Fruit fly (Drosophila melanogaster): Measurements from ENCODE around the gene Ncc69.

Gene Ncc69

dm6 chr3L:12336339-12336738 lies 54.9 kb downstream of the Ncc69 start, which contains the start of gene CG10418 (continued):
- no peak for TF ChIP-seq insv (GFP tag; optimal IDR thresholded peaks at IDR 0.05)
- TF ChIP-seq tup (GFP tag; optimal IDR thresholded peaks at IDR 0.05) = no peak
- no peak for TF ChIP-seq CG1529 (GFP tag; optimal IDR thresholded peaks at IDR 0.05)
- TF ChIP-seq E2f1 (GFP tag; IDR thresholded peaks at IDR 0.05) = peak; percentile 41; the same call in 1 of the 2 replicates
- peak; percentile 12 for TF ChIP-seq pum (GFP tag; optimal IDR thresholded peaks at IDR 0.05)
- TF ChIP-seq danr (GFP tag; IDR thresholded peaks at IDR 0.05) = no peak
- peak; percentile 48 for TF ChIP-seq CG32772 (GFP tag; IDR thresholded peaks at IDR 0.05)
- TF ChIP-seq D (optimal IDR thresholded peaks at IDR 0.05) = no peak
- no peak for TF ChIP-seq D (GFP tag; optimal IDR thresholded peaks at IDR 0.05)
- TF ChIP-seq CG9215 (GFP tag; IDR thresholded peaks at IDR 0.05) = peak; percentile 36; the same call in 1 of the 2 replicates
- TF ChIP-seq oc (tag; optimal IDR thresholded peaks at IDR 0.05) = no peak
- TF ChIP-seq CG7271 (tag; optimal IDR thresholded peaks at IDR 0.05) = no peak
- peak; percentile 50 for TF ChIP-seq zen (tag; optimal IDR thresholded peaks at IDR 0.05)
- TF ChIP-seq bbx (GFP tag; IDR thresholded peaks at IDR 0.05; ENCODE audit: partially characterized antibody) = peak; percentile 62; the same call in 1 of the 2 replicates
- TF ChIP-seq dm (GFP tag; optimal IDR thresholded peaks at IDR 0.05) = peak; percentile 51
- TF ChIP-seq CG12155 (GFP tag; optimal IDR thresholded peaks at IDR 0.05) = peak; percentile 43
- no peak for TF ChIP-seq Usf (GFP tag; optimal IDR thresholded peaks at IDR 0.05)
- TF ChIP-seq Trl (optimal IDR thresholded peaks at IDR 0.05) = no peak
- no peak for TF ChIP-seq Trl (GFP tag; optimal IDR thresholded peaks at IDR 0.05)
- no peak for TF ChIP-seq CG13894 (tag; optimal IDR thresholded peaks at IDR 0.05)
- TF ChIP-seq TFAM (GFP tag; optimal IDR thresholded peaks at IDR 0.05) = no peak
- no peak for TF ChIP-seq salm (tag; optimal IDR thresholded peaks at IDR 0.05)
- TF ChIP-seq Rfx (GFP tag; IDR thresholded peaks at IDR 0.05) = peak; percentile 34; the same call in 1 of the 2 replicates
- no peak for TF ChIP-seq HLHmδ (GFP tag; optimal IDR thresholded peaks at IDR 0.05)
- TF ChIP-seq mirr (GFP tag; optimal IDR thresholded peaks at IDR 0.05) = no peak
- no peak for TF ChIP-seq CG4854 (GFP tag; optimal IDR thresholded peaks at IDR 0.05)
- TF ChIP-seq caup (GFP tag; optimal IDR thresholded peaks at IDR 0.05; ENCODE audit: severe bottlenecking) = no peak
- no peak for TF ChIP-seq Adf1 (GFP tag; IDR thresholded peaks at IDR 0.05)
- TF ChIP-seq Kr (GFP tag; optimal IDR thresholded peaks at IDR 0.05) = no peak
- no peak for TF ChIP-seq Oaz (GFP tag; IDR thresholded peaks at IDR 0.05)
- TF ChIP-seq Spps (tag; optimal IDR thresholded peaks at IDR 0.05) = no peak
- no peak for TF ChIP-seq rib (GFP tag; IDR thresholded peaks at IDR 0.05)
- no peak for TF ChIP-seq prd (optimal IDR thresholded peaks at IDR 0.05)
- TF ChIP-seq prd (GFP tag; IDR thresholded peaks at IDR 0.05) = peak; percentile 66; the same call in 2 of the 3 replicates
- TF ChIP-seq C15 (GFP tag; IDR thresholded peaks at IDR 0.05) = no peak
- TF ChIP-seq CG5245 (GFP tag; optimal IDR thresholded peaks at IDR 0.05) = peak; percentile 0
- no peak for TF ChIP-seq CG9876 (GFP tag; optimal IDR thresholded peaks at IDR 0.05)
- TF ChIP-seq CG31365 (tag; optimal IDR thresholded peaks at IDR 0.05) = no peak
- peak; percentile 3 for TF ChIP-seq NC2β (GFP tag; optimal IDR thresholded peaks at IDR 0.05)
- no peak for TF ChIP-seq exex (tag; optimal IDR thresholded peaks at IDR 0.05)
- TF ChIP-seq phol (tag; optimal IDR thresholded peaks at IDR 0.05) = peak; percentile 79
- TF ChIP-seq eve (GFP tag; optimal IDR thresholded peaks at IDR 0.05) = no peak
- TF ChIP-seq fd96Cb (tag; optimal IDR thresholded peaks at IDR 0.05) = no peak
- TF ChIP-seq ATbp (GFP tag; optimal IDR thresholded peaks at IDR 0.05) = no peak
- TF ChIP-seq Ravus (GFP tag; IDR thresholded peaks at IDR 0.05) = no peak
- TF ChIP-seq CG13123 (GFP tag; optimal IDR thresholded peaks at IDR 0.05) = no peak
- TF ChIP-seq onecut (GFP tag; IDR thresholded peaks at IDR 0.05) = no peak
- peak; percentile 37 for TF ChIP-seq CG10462 (GFP tag; optimal IDR thresholded peaks at IDR 0.05)
- TF ChIP-seq row (GFP tag; IDR thresholded peaks at IDR 0.05) = peak; percentile 69

Measured in whole organism, embryonic.